Worm (Caenorhabditis elegans) whole organism, young adult: ENCODE data around the gene tag-131.

ENCODE experiments used
- B0261.1 ChIP-seq: sonication (generic microtip); optimal IDR thresholded peaks from 2 replicates; lab custom pipeline; 2016; ENCODE audit warnings: mild to moderate bottlenecking, missing genetic modification characterization, moderate library complexity, missing compliant biosample characterization
- B0336.3 ChIP-seq: fragments of 200-800 bp; sonication (Bioruptor generic); IDR thresholded peaks from 2 replicates; pipeline ENCODE4 v1.3.6; 2022; ENCODE audit warnings: missing genetic modification characterization, missing compliant biosample characterization
- C17E4.6 ChIP-seq: fragments of 200-800 bp; sonication (Bioruptor generic); IDR thresholded peaks from 2 replicates; pipeline ENCODE4 v1.3.6; 2022; ENCODE audit warnings: missing genetic modification reagents, missing genetic modification characterization, missing compliant biosample characterization
- F22D6.2 ChIP-seq: sonication (generic microtip); optimal IDR thresholded peaks from 2 replicates; lab custom pipeline; 2016; ENCODE audit warnings: mild to moderate bottlenecking, missing genetic modification characterization, missing compliant biosample characterization
- F57C9.4 ChIP-seq: sonication (generic microtip); optimal IDR thresholded peaks from 2 replicates; lab custom pipeline; 2017; ENCODE audit warnings: mild to moderate bottlenecking, missing genetic modification characterization, missing compliant biosample characterization
- T26A5.8 ChIP-seq: sonication (generic microtip); optimal IDR thresholded peaks from 2 replicates; lab custom pipeline; 2016; ENCODE audit warnings: missing genetic modification characterization, missing compliant biosample characterization
- Y56A3A.18 ChIP-seq: fragments of 200-800 bp; sonication (Bioruptor generic); IDR thresholded peaks from 2 replicates; pipeline ENCODE4 v1.3.6; 2022; ENCODE audit warnings: missing genetic modification reagents, missing genetic modification characterization, missing compliant biosample characterization
- Y67H2A.10 ChIP-seq: fragments of 200-800 bp; sonication (Bioruptor generic); conservative IDR thresholded peaks from 2 replicates; pipeline ENCODE4 v1.3.6; 2022; ENCODE audit warnings: missing genetic modification reagents, missing genetic modification characterization, missing compliant biosample characterization
- Y95B8A.8 ChIP-seq: fragments of 200-800 bp; sonication (Bioruptor generic); IDR thresholded peaks from 2 replicates; pipeline ENCODE4 v1.3.6; 2022; ENCODE audit warnings: missing genetic modification reagents, missing genetic modification characterization, missing compliant biosample characterization
- aptf-2 ChIP-seq: fragments of 200-800 bp; sonication (Bioruptor generic); conservative IDR thresholded peaks from 2 replicates; pipeline ENCODE4 v1.3.6; 2022; ENCODE audit warnings: missing genetic modification reagents, missing genetic modification characterization, missing compliant biosample characterization
- attf-5 ChIP-seq: fragments of 200-800 bp; sonication (Bioruptor generic); optimal IDR thresholded peaks from 2 replicates; lab custom pipeline; 2018; ENCODE audit warnings: mild to moderate bottlenecking, missing genetic modification characterization, missing compliant biosample characterization
- ccch-3 ChIP-seq: fragments of 200-800 bp; sonication (Bioruptor generic); optimal IDR thresholded peaks from 2 replicates; lab custom pipeline; 2018; ENCODE audit warnings: mild to moderate bottlenecking, missing genetic modification characterization, missing compliant biosample characterization
- cebp-2 ChIP-seq: fragments of 200-800 bp; sonication (Bioruptor generic); IDR thresholded peaks from 2 replicates; pipeline ENCODE4 v1.3.6; 2022; ENCODE audit warnings: missing genetic modification characterization, missing compliant biosample characterization
- ceh-40 ChIP-seq: fragments of 200-800 bp; sonication (Bioruptor generic); IDR thresholded peaks from 2 replicates; pipeline ENCODE4 v1.3.6; 2022; ENCODE audit warnings: missing genetic modification characterization, missing compliant biosample characterization
- ceh-58 ChIP-seq: fragments of 200-800 bp; sonication (Bioruptor generic); IDR thresholded peaks from 2 replicates; pipeline ENCODE4 v1.3.6; 2022; ENCODE audit warnings: missing genetic modification characterization, missing compliant biosample characterization
- chd-7 ChIP-seq: sonication (generic microtip); optimal IDR thresholded peaks from 2 replicates; lab custom pipeline; 2016; ENCODE audit warnings: mild to moderate bottlenecking, missing genetic modification characterization, moderate library complexity, missing compliant biosample characterization
- dpff-1 ChIP-seq: sonication (generic microtip); optimal IDR thresholded peaks from 2 replicates; lab custom pipeline; 2017; ENCODE audit warnings: mild to moderate bottlenecking, missing genetic modification characterization, missing compliant biosample characterization
- efl-1 ChIP-seq: fragments of 150-350 bp; optimal IDR thresholded peaks from 2 replicates; lab custom pipeline; 2014; ENCODE audit warnings: missing biosample characterization, missing genetic modification reagents, missing genetic modification characterization
- ets-4 ChIP-seq: fragments of 200-800 bp; sonication (Bioruptor generic); optimal IDR thresholded peaks from 2 replicates; lab custom pipeline; 2018; ENCODE audit warnings: mild to moderate bottlenecking, missing genetic modification characterization, missing compliant biosample characterization
- fkh-3 ChIP-seq: sonication (generic microtip); optimal IDR thresholded peaks from 2 replicates; lab custom pipeline; 2016; ENCODE audit warnings: mild to moderate bottlenecking, missing genetic modification characterization, missing compliant biosample characterization
- him-1 ChIP-seq: sonication (generic microtip); optimal IDR thresholded peaks from 2 replicates; lab custom pipeline; 2016; ENCODE audit warnings: missing genotype, missing genetic modification reagents, missing genetic modification characterization, missing compliant biosample characterization
- hlh-12 ChIP-seq: sonication (generic microtip); optimal IDR thresholded peaks from 2 replicates; lab custom pipeline; 2016; ENCODE audit warnings: missing genetic modification characterization, missing compliant biosample characterization
- hmg-20 ChIP-seq: fragments of 200-800 bp; sonication (Bioruptor generic); IDR thresholded peaks from 2 replicates; pipeline ENCODE4 v1.3.6; 2022; ENCODE audit warnings: missing genetic modification reagents, missing genetic modification characterization, missing compliant biosample characterization
- hsf-1 ChIP-seq: fragments of 200-800 bp; sonication (Bioruptor generic); IDR thresholded peaks from 2 replicates; pipeline ENCODE4 v1.3.6; 2022; ENCODE audit warnings: missing genetic modification reagents, missing genetic modification characterization, missing compliant biosample characterization
- lag-1 ChIP-seq: fragments of 200-800 bp; sonication (Bioruptor generic); IDR thresholded peaks from 2 replicates; pipeline ENCODE4 v1.3.6; 2022; ENCODE audit warnings: missing genetic modification reagents, missing genetic modification characterization, missing compliant biosample characterization
- let-526 ChIP-seq: fragments of 200-800 bp; sonication (Bioruptor generic); IDR thresholded peaks from 2 replicates; pipeline ENCODE4 v1.3.6; 2022; ENCODE audit warnings: missing genetic modification reagents, missing genetic modification characterization, missing compliant biosample characterization
- lin-54 ChIP-seq: fragments of 200-800 bp; sonication (Bioruptor generic); optimal IDR thresholded peaks from 2 replicates; lab custom pipeline; 2018; ENCODE audit warnings: mild to moderate bottlenecking, missing genetic modification characterization, missing compliant biosample characterization
- madf-10 ChIP-seq: sonication (generic microtip); optimal IDR thresholded peaks from 2 replicates; lab custom pipeline; 2016; ENCODE audit warnings: mild to moderate bottlenecking, missing genetic modification characterization, missing compliant biosample characterization
- madf-3 ChIP-seq: fragments of 200-800 bp; sonication (Bioruptor generic); IDR thresholded peaks from 2 replicates; pipeline ENCODE4 v1.3.6; 2022; ENCODE audit warnings: missing genetic modification reagents, missing genetic modification characterization, missing compliant biosample characterization
- madf-8 ChIP-seq: fragments of 200-800 bp; sonication (Bioruptor generic); conservative IDR thresholded peaks from 2 replicates; pipeline ENCODE4 v1.3.6; 2022; ENCODE audit warnings: missing genetic modification reagents, missing genetic modification characterization, missing compliant biosample characterization
- mcd-1 ChIP-seq: fragments of 200-800 bp; sonication (Bioruptor generic); IDR thresholded peaks from 2 replicates; pipeline ENCODE4 v1.3.6; 2022; ENCODE audit warnings: missing genetic modification reagents, missing genetic modification characterization, missing compliant biosample characterization
- nfya-1 ChIP-seq: sonication (generic microtip); optimal IDR thresholded peaks from 2 replicates; lab custom pipeline; 2017; ENCODE audit warnings: antibody characterized with exemption, missing compliant biosample characterization, missing genetic modification characterization, borderline replicate concordance; ENCODE audit not compliant: insufficient read depth
- nfya-2 ChIP-seq: fragments of 200-800 bp; sonication (Bioruptor generic); IDR thresholded peaks from 2 replicates; pipeline ENCODE4 v1.3.6; 2022; ENCODE audit warnings: missing genetic modification reagents, missing genetic modification characterization, missing compliant biosample characterization
- nhr-27 ChIP-seq: fragments of 200-800 bp; sonication (Bioruptor generic); optimal IDR thresholded peaks from 2 replicates; lab custom pipeline; 2018; ENCODE audit warnings: mild to moderate bottlenecking, missing genetic modification characterization, moderate library complexity, missing compliant biosample characterization
- nhr-90 ChIP-seq: sonication (generic microtip); optimal IDR thresholded peaks from 2 replicates; lab custom pipeline; 2016; ENCODE audit warnings: missing genotype, mild to moderate bottlenecking, missing genetic modification characterization, missing compliant biosample characterization
- rpc-1 ChIP-seq, 2 experiments: fragments of 150-350 bp in 1 of 2; sonication (generic microtip) in 1 of 2; optimal IDR thresholded peaks; 2 replicates each; lab custom pipeline; 2014 to 2018; ENCODE audit warnings: missing biosample characterization in 1 of 2, missing genetic modification characterization in 1 of 2, missing genetic modification reagents in 1 of 2, missing genotype in 1 of 2
- sdz-38 ChIP-seq: sonication (generic microtip); optimal IDR thresholded peaks from 2 replicates; lab custom pipeline; 2016; ENCODE audit warnings: missing genotype, missing genetic modification characterization, missing compliant biosample characterization
- snpc-1.1 ChIP-seq: sonication (generic microtip); optimal IDR thresholded peaks from 2 replicates; lab custom pipeline; 2017; ENCODE audit warnings: missing genetic modification characterization, mild to moderate bottlenecking, missing compliant biosample characterization, antibody characterized with exemption, moderate library complexity, missing genotype, missing genetic modification reagents; ENCODE audit not compliant: insufficient read depth
- snpc-1.3 ChIP-seq: sonication (generic microtip); optimal IDR thresholded peaks from 2 replicates; lab custom pipeline; 2017; ENCODE audit warnings: missing genetic modification characterization, mild to moderate bottlenecking, missing compliant biosample characterization, antibody characterized with exemption, moderate library complexity, missing genotype, missing genetic modification reagents; ENCODE audit not compliant: insufficient read depth
- sptf-2 ChIP-seq: fragments of 200-800 bp; sonication (Bioruptor generic); optimal IDR thresholded peaks from 2 replicates; lab custom pipeline; 2018; ENCODE audit warnings: mild to moderate bottlenecking, missing genetic modification characterization, missing compliant biosample characterization
- zfh-2 ChIP-seq: fragments of 200-800 bp; sonication (Bioruptor generic); conservative IDR thresholded peaks from 2 replicates; pipeline ENCODE4 v1.3.6; 2022; ENCODE audit warnings: missing genetic modification reagents, missing genetic modification characterization, missing compliant biosample characterization
- zim-3 ChIP-seq: sonication (generic microtip); optimal IDR thresholded peaks from 2 replicates; lab custom pipeline; 2017; ENCODE audit warnings: mild to moderate bottlenecking, missing genetic modification characterization, moderate library complexity, missing compliant biosample characterization
- ztf-18 ChIP-seq: sonication (generic microtip); optimal IDR thresholded peaks from 2 replicates; lab custom pipeline; 2016; ENCODE audit warnings: missing genotype, mild to moderate bottlenecking, missing genetic modification characterization, missing compliant biosample characterization
- ztf-22 ChIP-seq: fragments of 200-800 bp; sonication (Bioruptor generic); optimal IDR thresholded peaks from 2 replicates; lab custom pipeline; 2018; ENCODE audit warnings: mild to moderate bottlenecking, missing genetic modification characterization, moderate library complexity, missing compliant biosample characterization
- ztf-25 ChIP-seq: fragments of 200-800 bp; sonication (Bioruptor generic); IDR thresholded peaks from 2 replicates; pipeline ENCODE4 v1.3.6; 2022; ENCODE audit warnings: missing genetic modification reagents, missing genetic modification characterization, missing compliant biosample characterization
- ztf-28 ChIP-seq: fragments of 200-800 bp; sonication (Bioruptor generic); IDR thresholded peaks from 2 replicates; pipeline ENCODE4 v1.3.6; 2022; ENCODE audit warnings: missing genetic modification reagents, missing genetic modification characterization, missing compliant biosample characterization
- ztf-6 ChIP-seq: fragments of 200-800 bp; sonication (Bioruptor generic); IDR thresholded peaks from 2 replicates; pipeline ENCODE4 v1.3.6; 2022; ENCODE audit warnings: missing genetic modification reagents, missing genetic modification characterization, missing compliant biosample characterization

The tag-131 gene

ce11 chrIII:4281955-4282618 lies 35.4 kb upstream of the tag-131 start (continued):
- TF ChIP-seq fkh-3 (tag; lab: Kevin White, UChicago) (peak; percentile 1), ceh-40 (GFP tag; lab: Robert Waterston, UW) (no peak), nfya-1 (tag; lab: Kevin White, UChicago) (no peak), nhr-90 (tag; lab: Kevin White, UChicago) (peak; percentile 89), lin-54 (GFP tag; lab: Kevin White, UChicago) (peak; percentile 82), attf-5 (GFP tag; lab: Kevin White, UChicago) (peak; percentile 98), ceh-58 (GFP tag; lab: Robert Waterston, UW) (no peak), lag-1 (GFP tag; lab: Robert Waterston, UW) (peak; percentile 91; the same call in 1 of the 2 replicates), let-526 (GFP tag; lab: Robert Waterston, UW) (peak; percentile 68), ztf-25 (GFP tag; lab: Robert Waterston, UW) (no peak), zim-3 (tag; lab: Kevin White, UChicago) (peak; percentile 41), B0336.3 (peak; percentile 99), aptf-2 (GFP tag; lab: Robert Waterston, UW) (0 out of 2 replicates have a peak, but pooled peaks have one; percentile 31), zfh-2 (GFP tag; lab: Robert Waterston, UW) (peak; percentile 100), T26A5.8 (no peak), B0261.1 (tag; lab: Kevin White, UChicago) (peak; percentile 25), him-1 (tag; lab: Kevin White, UChicago) (no peak), F22D6.2 (tag; lab: Kevin White, UChicago) (peak; percentile 96), snpc-1.1 (tag; lab: Kevin White, UChicago) (no peak), ztf-22 (GFP tag; lab: Kevin White, UChicago) (peak; percentile 99), nfya-2 (GFP tag; lab: Robert Waterston, UW) (no peak), nhr-27 (tag; lab: Kevin White, UChicago) (no peak), Y56A3A.18 (peak; percentile 92), efl-1 (GFP tag; lab: Kevin White, UChicago) (no peak), chd-7 (tag; lab: Kevin White, UChicago) (peak; percentile 100), ccch-3 (GFP tag; lab: Kevin White, UChicago) (no peak), ztf-18 (tag; lab: Kevin White, UChicago) (peak; percentile 82), Y67H2A.10 (GFP tag; lab: Robert Waterston, UW) (no peak; the same call in 1 of the 2 replicates), hlh-12 (tag; lab: Kevin White, UChicago) (no peak), sdz-38 (tag; lab: Kevin White, UChicago) (no peak), dpff-1 (tag; lab: Kevin White, UChicago) (peak; percentile 84), rpc-1 (optimal IDR thresholded peaks at IDR 0.05; lab: Kevin White, UChicago) (no peak), rpc-1 (tag; optimal IDR thresholded peaks at IDR 0.05; lab: Kevin White, UChicago) (no peak), hmg-20 (GFP tag; lab: Robert Waterston, UW) (peak; percentile 66; the same call in 1 of the 2 replicates), Y95B8A.8 (GFP tag; lab: Robert Waterston, UW) (peak; percentile 67; the same call in 1 of the 2 replicates), ets-4 (peak; percentile 58), madf-3 (peak; percentile 87), sptf-2 (GFP tag; lab: Kevin White, UChicago) (no peak), hsf-1 (GFP tag; lab: Robert Waterston, UW) (0 out of 2 replicates have a peak, but pooled peaks have one; percentile 29), mcd-1 (GFP tag; lab: Robert Waterston, UW) (peak; percentile 90), cebp-2 (GFP tag; lab: Robert Waterston, UW) (0 out of 2 replicates have a peak, but pooled peaks have one; percentile 47), F57C9.4 (no peak), madf-8 (GFP tag; lab: Robert Waterston, UW) (no peak), ztf-28 (GFP tag; lab: Robert Waterston, UW) (0 out of 2 replicates have a peak, but pooled peaks have one; percentile 11), ztf-6 (GFP tag; lab: Robert Waterston, UW) (peak; percentile 69; the same call in 1 of the 2 replicates), madf-10 (tag; lab: Kevin White, UChicago) (peak; percentile 98), C17E4.6 (GFP tag; lab: Robert Waterston, UW) (peak; percentile 52; the same call in 1 of the 2 replicates), snpc-1.3 (no peak)
